Worm (Caenorhabditis elegans) whole organism, mixed stage, embryonic: ENCODE measurements around the gene K08E4.2.

Experiments used
- M03D4.4 ChIP-seq: sonication (generic microtip); optimal IDR thresholded peaks from 2 replicates; lab custom pipeline; 2017; ENCODE audit warnings: mild to moderate bottlenecking, missing genetic modification characterization, missing compliant biosample characterization
- blmp-1 ChIP-seq: fragments of 150-350 bp; optimal IDR thresholded peaks from 2 replicates; lab custom pipeline; 2014; ENCODE audit warnings: missing biosample characterization, missing genetic modification characterization
- ceh-39 ChIP-seq: fragments of 150-350 bp; optimal IDR thresholded peaks from 2 replicates; lab custom pipeline; 2014; ENCODE audit warnings: missing biosample characterization, missing genetic modification characterization
- ceh-83 ChIP-seq: fragments of 200-800 bp; sonication (Bioruptor generic); optimal IDR thresholded peaks from 2 replicates; lab custom pipeline; 2018; ENCODE audit warnings: mild to moderate bottlenecking, missing genetic modification characterization, missing compliant biosample characterization
- ces-1 ChIP-seq: fragments of 150-350 bp; optimal IDR thresholded peaks from 2 replicates; lab custom pipeline; 2014; ENCODE audit warnings: missing biosample characterization, missing genetic modification reagents, missing genetic modification characterization
- cnd-1 ChIP-seq: fragments of 200-800 bp; sonication (Bioruptor generic); optimal IDR thresholded peaks from 2 replicates; lab custom pipeline; 2018; ENCODE audit warnings: mild to moderate bottlenecking, missing genetic modification characterization, missing compliant biosample characterization
- drap-1 ChIP-seq: fragments of 200-800 bp; sonication (Bioruptor generic); optimal IDR thresholded peaks from 3 replicates; lab custom pipeline; 2018; ENCODE audit warnings: mild to moderate bottlenecking, missing genetic modification characterization, missing compliant biosample characterization
- elt-1 ChIP-seq: sonication (generic microtip); optimal IDR thresholded peaks from 2 replicates; lab custom pipeline; 2017; ENCODE audit warnings: missing genetic modification characterization, mild to moderate bottlenecking, missing compliant biosample characterization, antibody characterized with exemption, moderate library complexity, borderline replicate concordance; ENCODE audit not compliant: insufficient read depth
- elt-3 ChIP-seq: fragments of 150-350 bp; optimal IDR thresholded peaks from 2 replicates; lab custom pipeline; 2014; ENCODE audit warnings: missing biosample characterization, missing genetic modification characterization
- flh-1 ChIP-seq: fragments of 200-800 bp; sonication (Bioruptor generic); optimal IDR thresholded peaks from 2 replicates; lab custom pipeline; 2018; ENCODE audit warnings: mild to moderate bottlenecking, missing genetic modification characterization, moderate library complexity, missing compliant biosample characterization
- hlh-1 ChIP-seq: fragments of 150-350 bp; optimal IDR thresholded peaks from 2 replicates; lab custom pipeline; 2014; ENCODE audit warnings: missing biosample characterization, missing genetic modification reagents, missing genetic modification characterization
- lin-13 ChIP-seq: fragments of 150-350 bp; optimal IDR thresholded peaks from 2 replicates; lab custom pipeline; 2014; ENCODE audit warnings: missing biosample characterization, missing genetic modification characterization
- lin-32 ChIP-seq: fragments of 200-800 bp; sonication (Bioruptor generic); optimal IDR thresholded peaks from 2 replicates; lab custom pipeline; 2018; ENCODE audit warnings: mild to moderate bottlenecking, missing genetic modification characterization, missing compliant biosample characterization
- lsy-2 ChIP-seq: fragments of 150-350 bp; optimal IDR thresholded peaks from 2 replicates; lab custom pipeline; 2014; ENCODE audit warnings: missing biosample characterization, missing genetic modification characterization
- mab-5 ChIP-seq: fragments of 150-350 bp; optimal IDR thresholded peaks from 2 replicates; lab custom pipeline; 2014; ENCODE audit warnings: missing biosample characterization, missing genetic modification characterization
- mls-2 ChIP-seq: sonication (generic microtip); optimal IDR thresholded peaks from 2 replicates; lab custom pipeline; 2016; ENCODE audit warnings: mild to moderate bottlenecking, missing genetic modification characterization, moderate library complexity, missing compliant biosample characterization
- nhr-12 ChIP-seq: fragments of 150-350 bp; optimal IDR thresholded peaks from 2 replicates; lab custom pipeline; 2014; ENCODE audit warnings: missing biosample characterization, missing genetic modification characterization
- nhr-2 ChIP-seq: fragments of 150-350 bp; optimal IDR thresholded peaks from 2 replicates; lab custom pipeline; 2014; ENCODE audit warnings: missing biosample characterization, missing genetic modification characterization
- nhr-237 ChIP-seq: fragments of 150-350 bp; optimal IDR thresholded peaks from 2 replicates; lab custom pipeline; 2014; ENCODE audit warnings: missing biosample characterization, missing genetic modification characterization
- nhr-76 ChIP-seq: sonication (generic microtip); optimal IDR thresholded peaks from 2 replicates; lab custom pipeline; 2017; ENCODE audit warnings: missing biosample characterization, missing genetic modification characterization
- sem-2 ChIP-seq: fragments of 200-800 bp; sonication (Bioruptor generic); optimal IDR thresholded peaks from 2 replicates; lab custom pipeline; 2018; ENCODE audit warnings: mild to moderate bottlenecking, missing genetic modification characterization, missing compliant biosample characterization
- snpc-4 ChIP-seq: fragments of 150-350 bp; optimal IDR thresholded peaks from 2 replicates; lab custom pipeline; 2014; ENCODE audit warnings: missing biosample characterization, missing genetic modification characterization
- tbx-8 ChIP-seq: fragments of 200-800 bp; sonication (Bioruptor generic); optimal IDR thresholded peaks from 2 replicates; lab custom pipeline; 2018; ENCODE audit warnings: mild to moderate bottlenecking, missing genetic modification characterization, moderate library complexity, missing compliant biosample characterization
- unc-120 ChIP-seq: sonication (generic microtip); optimal IDR thresholded peaks from 2 replicates; lab custom pipeline; 2017; ENCODE audit warnings: missing genetic modification characterization, missing compliant biosample characterization; ENCODE audit not compliant: poor library complexity, severe bottlenecking
- unc-62 ChIP-seq: fragments of 150-350 bp; optimal IDR thresholded peaks from 2 replicates; lab custom pipeline; 2014; ENCODE audit warnings: missing biosample characterization, missing genetic modification reagents, missing genetic modification characterization
- ztf-11 ChIP-seq: fragments of 150-350 bp; optimal IDR thresholded peaks from 2 replicates; lab custom pipeline; 2014; ENCODE audit warnings: missing biosample characterization, missing genetic modification characterization

Gene K08E4.2

ce11 chrIV:12013120-12013519, 43.3 kb downstream of the K08E4.2 start, which contains the start of gene spe-17:
spe-17 (plus strand) TSS chrIV:12013420.
- TF ChIP-seq unc-62 (no peak), unc-120 (tag; lab: Kevin White, UChicago) (no peak), lin-32 (no peak), elt-1 (tag; lab: Kevin White, UChicago) (no peak), lsy-2 (no peak), mls-2 (tag; lab: Kevin White, UChicago) (no peak), lin-13 (tag; lab: Kevin White, UChicago) (no peak), hlh-1 (tag; lab: Kevin White, UChicago) (no peak), sem-2 (GFP tag; lab: Kevin White, UChicago) (no peak), cnd-1 (tag; lab: Kevin White, UChicago) (no peak), flh-1 (no peak), ceh-83 (no peak), snpc-4 (tag; lab: Kevin White, UChicago) (no peak), nhr-76 (no peak), tbx-8 (GFP tag; lab: Kevin White, UChicago) (no peak), ztf-11 (tag; lab: Kevin White, UChicago) (no peak), drap-1 (no peak)

- peak; percentile 89 for TF ChIP-seq unc-120 (tag; lab: Kevin White, UChicago)
- no peak for TF ChIP-seq ceh-83
- peak; percentile 90 for TF ChIP-seq unc-62
- TF ChIP-seq drap-1: peak; percentile 7
Measured at ce11 chrIV:12012439-12013003, 43.9 kb downstream of the K08E4.2 start.

ce11 chrIV:12010859-12011258, 45.6 kb downstream of the K08E4.2 start, which contains the start of the genes ZK617.26 and unc-22:
ZK617.26 (minus strand) TSS chrIV:12010959.
unc-22 (minus strand) TSS chrIV:12011007.
- TF ChIP-seq nhr-2: no peak

- TF ChIP-seq mab-5 (tag; lab: Kevin White, UChicago) (no peak), nhr-237 (tag; lab: Kevin White, UChicago) (no peak), nhr-2 (no peak), unc-120 (tag; lab: Kevin White, UChicago) (peak; percentile 96), unc-62 (peak; percentile 65), hlh-1 (tag; lab: Kevin White, UChicago) (peak; percentile 89), elt-3 (tag; lab: Kevin White, UChicago) (no peak), blmp-1 (tag; lab: Kevin White, UChicago) (no peak), M03D4.4 (tag; lab: Kevin White, UChicago) (peak; percentile 39), flh-1 (no peak), drap-1 (peak; percentile 1), nhr-12 (tag; lab: Kevin White, UChicago) (no peak), cnd-1 (tag; lab: Kevin White, UChicago) (no peak), ces-1 (GFP tag; lab: Kevin White, UChicago) (no peak), ceh-39 (tag; lab: Kevin White, UChicago) (no peak), snpc-4 (tag; lab: Kevin White, UChicago) (no peak), ceh-83 (no peak)
Measured at ce11 chrIV:12010377-12010776, 46.1 kb downstream of the K08E4.2 start.

- TF ChIP-seq nhr-76: no peak
- no peak for TF ChIP-seq flh-1
- TF ChIP-seq blmp-1 (tag; lab: Kevin White, UChicago): no peak
- TF ChIP-seq unc-120 (tag; lab: Kevin White, UChicago): no peak
- no peak for TF ChIP-seq hlh-1 (tag; lab: Kevin White, UChicago)
Measured at ce11 chrIV:12009046-12009674, 47.3 kb downstream of the K08E4.2 start.
